Fruit fly (Drosophila melanogaster): ENCODE results near the gene vig2.
A peak's percentile ranks its signal among the peaks of the same experiment; 100 is the strongest.

Gene vig2

DNA sequence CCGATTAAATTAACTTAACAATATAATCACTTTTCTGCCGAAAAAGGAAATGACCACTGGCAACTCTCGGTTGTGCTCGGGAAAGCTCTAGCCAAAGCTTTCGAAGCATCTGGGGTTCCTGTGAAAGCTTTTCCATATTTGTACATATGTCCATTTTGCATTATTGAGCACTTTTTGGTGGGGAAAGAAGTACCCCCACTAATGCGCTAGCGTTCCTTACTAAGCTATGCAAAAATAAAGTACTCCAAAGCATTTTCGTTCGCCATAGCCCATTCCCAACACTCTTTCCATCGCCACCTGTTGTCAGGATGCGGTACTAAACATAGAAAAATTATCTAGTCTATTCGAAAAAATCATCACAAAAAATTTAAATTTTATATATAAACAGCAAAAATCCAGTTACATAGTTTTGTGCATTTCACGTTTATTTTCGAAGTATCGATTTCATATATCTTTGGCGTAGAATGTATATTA is 10.7 kb upstream of the vig2 start, which contains the start of gene Nepl16:
TSS of gene Nepl16 (minus strand) at position 51 of the 474 bp plus-strand sequence.
- TF ChIP-seq kay (GFP tag; optimal IDR thresholded peaks at IDR 0.05) (no peak), CG10267 (tag; optimal IDR thresholded peaks at IDR 0.05) (no peak), CG14860 (GFP tag; IDR thresholded peaks at IDR 0.05; ENCODE audit: partially characterized antibody) (no peak), CG17359 (tag; optimal IDR thresholded peaks at IDR 0.05) (no peak), CG14014 (GFP tag; IDR thresholded peaks at IDR 0.05) (no peak), Doc2 (GFP tag; IDR thresholded peaks at IDR 0.05) (no peak), CG16779 (GFP tag; IDR thresholded peaks at IDR 0.05) (no peak), Med (GFP tag) (no peak), ewg (GFP tag; optimal IDR thresholded peaks at IDR 0.05) (no peak), Rx (GFP tag; IDR thresholded peaks at IDR 0.05) (no peak), Side (GFP tag; optimal IDR thresholded peaks at IDR 0.05) (no peak), nom (GFP tag; optimal IDR thresholded peaks at IDR 0.05) (no peak), MTF-1 (GFP tag; optimal IDR thresholded peaks at IDR 0.05; ENCODE audit: borderline replicate concordance) (no peak), CG8290 (GFP tag; optimal IDR thresholded peaks at IDR 0.05) (no peak), CG8290 (tag; optimal IDR thresholded peaks at IDR 0.05) (no peak), Ets65A (GFP tag) (peak; percentile 0), schlank (tag; optimal IDR thresholded peaks at IDR 0.05) (no peak), eve (GFP tag; optimal IDR thresholded peaks at IDR 0.05) (peak in 1 of 2 experiments; percentile 51), NC2α (GFP tag; optimal IDR thresholded peaks at IDR 0.05) (no peak), CG9817 (tag; optimal IDR thresholded peaks at IDR 0.05) (no peak), HLH3B (GFP tag; IDR thresholded peaks at IDR 0.05) (no peak), trem (tag; optimal IDR thresholded peaks at IDR 0.05) (no peak), CG10979 (tag; optimal IDR thresholded peaks at IDR 0.05) (peak; percentile 96), Xrp1 (GFP tag; IDR thresholded peaks at IDR 0.05) (no peak), CG12299 (tag; optimal IDR thresholded peaks at IDR 0.05) (no peak), CG14965 (GFP tag; optimal IDR thresholded peaks at IDR 0.05; ENCODE audit: borderline replicate concordance) (peak; percentile 88), CTCF (GFP tag; optimal IDR thresholded peaks at IDR 0.05) (peak; percentile 88), E2f2 (GFP tag; IDR thresholded peaks at IDR 0.05) (no peak), Abd-B (GFP tag; optimal IDR thresholded peaks at IDR 0.05) (no peak), CG6689 (GFP tag; IDR thresholded peaks at IDR 0.05) (no peak), CG4617 (GFP tag; optimal IDR thresholded peaks at IDR 0.05; ENCODE audit: borderline replicate concordance) (no peak), aop (GFP tag; IDR thresholded peaks at IDR 0.05) (no peak)

DNA sequence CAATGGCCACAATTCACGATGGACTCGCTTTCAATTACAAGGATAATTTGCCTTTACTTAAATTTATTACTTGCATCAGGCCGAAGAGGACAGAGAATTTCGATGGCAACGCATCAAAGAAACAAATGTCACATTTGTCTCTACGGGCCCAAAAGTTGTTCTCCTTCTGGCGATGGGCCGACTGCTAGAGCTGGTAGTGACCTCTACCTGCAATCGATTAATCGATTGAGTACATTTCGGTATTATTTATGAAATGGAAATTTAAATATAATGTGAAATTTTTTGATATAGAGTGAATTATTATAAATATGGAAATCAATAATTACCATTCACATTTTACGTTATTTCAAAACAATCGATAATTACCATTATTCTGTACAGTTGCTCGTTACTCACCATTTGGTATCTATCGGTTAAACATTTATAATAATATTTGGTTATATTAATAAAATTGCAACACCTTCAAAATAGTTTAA is 399 bp upstream of the vig2 start, which contains the start of the genes CG31510 and TTLL5:
TSS of gene CG31510 (minus strand) at position 185 of the 476 bp plus-strand sequence.
TSS of gene TTLL5 (minus strand) at position 185 of the 476 bp plus-strand sequence.
- TF ChIP-seq h (optimal IDR thresholded peaks at IDR 0.05) (no peak), CG6791 (GFP tag; IDR thresholded peaks at IDR 0.05; ENCODE audit: partially characterized antibody) (peak; percentile 84), mam (GFP tag; optimal IDR thresholded peaks at IDR 0.05) (peak; percentile 27), C15 (GFP tag; IDR thresholded peaks at IDR 0.05) (no peak), CG10543 (GFP tag; optimal IDR thresholded peaks at IDR 0.05) (no peak), CG32772 (GFP tag; IDR thresholded peaks at IDR 0.05) (no peak), Fer1 (GFP tag; optimal IDR thresholded peaks at IDR 0.05) (no peak), CG15073 (GFP tag; optimal IDR thresholded peaks at IDR 0.05) (no peak), Doc2 (GFP tag; IDR thresholded peaks at IDR 0.05) (no peak), CG17912 (GFP tag; optimal IDR thresholded peaks at IDR 0.05) (no peak), Mes4 (GFP tag; optimal IDR thresholded peaks at IDR 0.05) (no peak), cg (GFP tag; optimal IDR thresholded peaks at IDR 0.05) (no peak), Awh (GFP tag; IDR thresholded peaks at IDR 0.05) (no peak), Side (GFP tag; optimal IDR thresholded peaks at IDR 0.05) (peak; percentile 8), CG16779 (GFP tag; IDR thresholded peaks at IDR 0.05) (no peak), zfh2 (GFP tag; optimal IDR thresholded peaks at IDR 0.05) (peak; percentile 17), grau (tag; optimal IDR thresholded peaks at IDR 0.05) (no peak), Fer2 (tag; optimal IDR thresholded peaks at IDR 0.05) (no peak), HLH3B (GFP tag; IDR thresholded peaks at IDR 0.05) (0 out of 2 replicates have a peak, but pooled peaks have one; percentile 11), CG1603 (tag; optimal IDR thresholded peaks at IDR 0.05) (no peak), CG34224 (GFP tag; IDR thresholded peaks at IDR 0.05; ENCODE audit: partially characterized antibody) (peak; percentile 15; the same call in 2 of the 3 replicates), inv (GFP tag; IDR thresholded peaks at IDR 0.05; ENCODE audit: partially characterized antibody) (no peak; the same call in 1 of the 2 replicates), Sox102F (GFP tag; optimal IDR thresholded peaks at IDR 0.05) (no peak), CG11085 (GFP tag; IDR thresholded peaks at IDR 0.05) (no peak)
